Worm (Caenorhabditis elegans) whole organism, late embryonic: ENCODE measurements around the gene C47E12.11.

Source experiments
- Y22D7AL.16 ChIP-seq: sonication (generic microtip); optimal IDR thresholded peaks from 2 replicates; lab custom pipeline; 2016; ENCODE audit warnings: missing genetic modification characterization, missing compliant biosample characterization
- ceh-2 ChIP-seq: sonication (generic microtip); optimal IDR thresholded peaks from 2 replicates; lab custom pipeline; 2016; ENCODE audit warnings: missing genotype, missing genetic modification characterization, missing compliant biosample characterization
- ceh-48 ChIP-seq: sonication (generic microtip); optimal IDR thresholded peaks from 2 replicates; lab custom pipeline; 2016; ENCODE audit warnings: missing genetic modification characterization, inconsistent platforms, missing compliant biosample characterization
- ceh-9 ChIP-seq: sonication (generic microtip); optimal IDR thresholded peaks from 2 replicates; lab custom pipeline; 2016; ENCODE audit warnings: mild to moderate bottlenecking, missing genetic modification characterization, inconsistent platforms, missing compliant biosample characterization
- elt-2 ChIP-seq: sonication (generic microtip); optimal IDR thresholded peaks from 2 replicates; lab custom pipeline; 2016; ENCODE audit warnings: missing genetic modification reagents, missing genetic modification characterization, missing compliant biosample characterization
- fax-1 ChIP-seq: sonication (generic microtip); optimal IDR thresholded peaks from 2 replicates; lab custom pipeline; 2016; ENCODE audit warnings: missing genotype, missing genetic modification characterization, missing compliant biosample characterization
- gmeb-2 ChIP-seq: sonication (generic microtip); optimal IDR thresholded peaks from 2 replicates; lab custom pipeline; 2016; ENCODE audit warnings: missing genetic modification characterization, inconsistent platforms, missing compliant biosample characterization
- hlh-13 ChIP-seq: fragments of 200-800 bp; sonication (Bioruptor generic); optimal IDR thresholded peaks from 2 replicates; lab custom pipeline; 2018; ENCODE audit warnings: mild to moderate bottlenecking, missing genetic modification characterization, missing compliant biosample characterization
- pha-4 ChIP-seq: fragments of 150-350 bp; optimal IDR thresholded peaks from 2 replicates; lab custom pipeline; 2018; ENCODE audit warnings: missing biosample characterization, missing genetic modification reagents, missing genetic modification characterization
- pqm-1 ChIP-seq: sonication (generic microtip); optimal IDR thresholded peaks from 2 replicates; lab custom pipeline; 2016; ENCODE audit warnings: missing genetic modification characterization, missing compliant biosample characterization
- sox-4 ChIP-seq: sonication (generic microtip); optimal IDR thresholded peaks from 2 replicates; lab custom pipeline; 2017; ENCODE audit warnings: mild to moderate bottlenecking, missing genetic modification characterization, inconsistent platforms, missing compliant biosample characterization

ce11 chrIV:9932055-9932454 lies 37.1 kb upstream of the C47E12.11 start, which contains the start of the genes trmt-10A and F25H8.2:
- no peak for TF ChIP-seq Y22D7AL.16
- no peak for TF ChIP-seq ceh-9 (tag; lab: Kevin White, UChicago)
- TF ChIP-seq ceh-2 = no peak
- TF ChIP-seq elt-2 (tag; lab: Kevin White, UChicago) = no peak
- TF ChIP-seq fax-1 (tag; lab: Kevin White, UChicago) = no peak
- TF ChIP-seq hlh-13 (GFP tag; lab: Kevin White, UChicago) = no peak
- no peak for TF ChIP-seq pha-4
- TF ChIP-seq gmeb-2 (tag; lab: Kevin White, UChicago) = no peak
- no peak for TF ChIP-seq pqm-1 (tag; lab: Kevin White, UChicago)
- no peak for TF ChIP-seq ceh-48 (tag; lab: Kevin White, UChicago)
- TF ChIP-seq sox-4 (tag; lab: Kevin White, UChicago) = no peak
